Fruit fly (Drosophila melanogaster): Measurements from ENCODE around the gene CG14968.

The CG14968 gene

dm6 chr3L:3334784-3335183 lies 31.9 kb upstream of the CG14968 start, which contains the start of gene CG14969 (continued):
- no peak for TF ChIP-seq gcm (GFP tag; optimal IDR thresholded peaks at IDR 0.05)
- no peak for TF ChIP-seq gsb-n (tag; optimal IDR thresholded peaks at IDR 0.05)
- no peak for TF ChIP-seq nerfin-2 (GFP tag; IDR thresholded peaks at IDR 0.05; ENCODE audit: partially characterized antibody)
- no peak for TF ChIP-seq CG11085 (GFP tag; IDR thresholded peaks at IDR 0.05)
- TF ChIP-seq BEAF-32 (GFP tag; optimal IDR thresholded peaks at IDR 0.05) = peak; percentile 54
- TF ChIP-seq salm (tag; optimal IDR thresholded peaks at IDR 0.05) = no peak
- TF ChIP-seq CG6791 (GFP tag; IDR thresholded peaks at IDR 0.05; ENCODE audit: partially characterized antibody) = no peak
- TF ChIP-seq CG9609 (GFP tag; optimal IDR thresholded peaks at IDR 0.05) = no peak
- no peak for TF ChIP-seq nom (GFP tag; optimal IDR thresholded peaks at IDR 0.05)
- TF ChIP-seq crol (GFP tag; IDR thresholded peaks at IDR 0.05) = no peak
- TF ChIP-seq NC2β (GFP tag; optimal IDR thresholded peaks at IDR 0.05) = peak; percentile 7
- 0 out of 3 replicates have a peak, but pooled peaks have one; percentile 25 for TF ChIP-seq CG16813 (GFP tag; IDR thresholded peaks at IDR 0.05; ENCODE audit: partially characterized antibody)
- no peak for TF ChIP-seq CG3995 (GFP tag; optimal IDR thresholded peaks at IDR 0.05)
- TF ChIP-seq CG33213 (GFP tag; optimal IDR thresholded peaks at IDR 0.05) = peak; percentile 51
- TF ChIP-seq CG17186 (GFP tag; optimal IDR thresholded peaks at IDR 0.05) = no peak
- peak; percentile 35 for TF ChIP-seq zen (tag; optimal IDR thresholded peaks at IDR 0.05)
- TF ChIP-seq pzg (GFP tag; optimal IDR thresholded peaks at IDR 0.05) = peak; percentile 67
- peak; percentile 13; the same call in 1 of the 3 replicates for TF ChIP-seq row (GFP tag; IDR thresholded peaks at IDR 0.05)
- no peak for TF ChIP-seq sd (tag; optimal IDR thresholded peaks at IDR 0.05)
- peak; percentile 41 for TF ChIP-seq CG34224 (GFP tag; IDR thresholded peaks at IDR 0.05; ENCODE audit: partially characterized antibody)
- TF ChIP-seq CG1792 (GFP tag; optimal IDR thresholded peaks at IDR 0.05) = no peak
- no peak for TF ChIP-seq gt (GFP tag; IDR thresholded peaks at IDR 0.05)
- TF ChIP-seq pan (optimal IDR thresholded peaks at IDR 0.05) = no peak
- no peak for TF ChIP-seq pan (GFP tag; optimal IDR thresholded peaks at IDR 0.05 in 1 of 2, IDR thresholded peaks at IDR 0.05 in 1 of 2)
- no peak for TF ChIP-seq CG12299 (tag; optimal IDR thresholded peaks at IDR 0.05)

DNA sequence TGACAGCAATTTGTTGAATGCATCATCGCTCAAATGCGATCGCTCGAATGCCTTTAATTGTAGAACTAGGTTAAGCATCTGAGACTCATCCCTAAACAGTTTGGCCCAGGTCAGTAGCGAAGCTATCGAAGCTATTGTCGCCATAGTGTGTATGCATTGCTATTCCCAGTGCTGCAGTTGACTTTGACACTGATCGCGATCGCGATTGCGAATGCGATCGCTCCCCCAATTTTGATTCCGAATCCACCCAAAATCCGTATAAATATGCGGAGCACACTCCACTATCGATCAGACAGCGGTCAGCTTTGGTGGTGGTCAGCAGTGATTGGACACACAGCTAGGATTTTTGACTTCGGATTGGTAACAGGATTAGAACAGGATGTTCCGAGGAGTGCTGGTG lies 26.9 kb upstream of the CG14968 start, which contains the start of gene CG14961:
Gene CG14961 (plus strand): TSS at position 301 of the 400 bp plus-strand sequence.
- TF ChIP-seq CG3847 (GFP tag; IDR thresholded peaks at IDR 0.05) (no peak), CG2875 (GFP tag; optimal IDR thresholded peaks at IDR 0.05) (no peak), cato (GFP tag; optimal IDR thresholded peaks at IDR 0.05; ENCODE audit: borderline replicate concordance) (no peak), CG1529 (GFP tag; optimal IDR thresholded peaks at IDR 0.05) (no peak), CG11093 (GFP tag; IDR thresholded peaks at IDR 0.05) (no peak), CG6813 (GFP tag; optimal IDR thresholded peaks at IDR 0.05) (no peak), caup (GFP tag; optimal IDR thresholded peaks at IDR 0.05; ENCODE audit: severe bottlenecking) (no peak), CG11085 (GFP tag; IDR thresholded peaks at IDR 0.05) (no peak), CG42726 (GFP tag; IDR thresholded peaks at IDR 0.05; ENCODE audit: partially characterized antibody) (no peak), CG13424 (tag; optimal IDR thresholded peaks at IDR 0.05) (no peak), Blimp-1 (GFP tag; optimal IDR thresholded peaks at IDR 0.05) (no peak), wor (GFP tag; IDR thresholded peaks at IDR 0.05) (no peak), lola (GFP tag; optimal IDR thresholded peaks at IDR 0.05) (no peak), D19B (GFP tag; optimal IDR thresholded peaks at IDR 0.05) (no peak), Taf1 (GFP tag; IDR thresholded peaks at IDR 0.05) (no peak)

All from whole organism, embryonic.